Fruit fly (Drosophila melanogaster) whole organism: ENCODE data around the gene CG9497.

ENCODE experiments used
- CG8478 ChIP-seq: fragments of >200 bp; optimal IDR thresholded peaks from 2 replicates; lab custom pipeline; 2018; ENCODE audit warnings: inconsistent platforms
- Dll ChIP-seq: fragments of >200 bp; optimal IDR thresholded peaks from 2 replicates; lab custom pipeline; 2017
- EcR ChIP-seq, 2 experiments: fragments of >200 bp; optimal IDR thresholded peaks; 2 replicates each; lab custom pipeline; 2017; ENCODE audit warnings: missing biosample characterization in 2 of 2, missing genetic modification characterization in 2 of 2, missing genetic modification reagents in 2 of 2
- pan ChIP-seq: fragments of >200 bp; optimal IDR thresholded peaks from 2 replicates; lab custom pipeline; 2017
- psq ChIP-seq: fragments of >200 bp; optimal IDR thresholded peaks from 2 replicates; lab custom pipeline; 2017
- usp ChIP-seq: fragments of >200 bp; optimal IDR thresholded peaks from 2 replicates; lab custom pipeline; 2017; ENCODE audit warnings: missing biosample characterization, missing genetic modification characterization, mixed read lengths

DNA sequence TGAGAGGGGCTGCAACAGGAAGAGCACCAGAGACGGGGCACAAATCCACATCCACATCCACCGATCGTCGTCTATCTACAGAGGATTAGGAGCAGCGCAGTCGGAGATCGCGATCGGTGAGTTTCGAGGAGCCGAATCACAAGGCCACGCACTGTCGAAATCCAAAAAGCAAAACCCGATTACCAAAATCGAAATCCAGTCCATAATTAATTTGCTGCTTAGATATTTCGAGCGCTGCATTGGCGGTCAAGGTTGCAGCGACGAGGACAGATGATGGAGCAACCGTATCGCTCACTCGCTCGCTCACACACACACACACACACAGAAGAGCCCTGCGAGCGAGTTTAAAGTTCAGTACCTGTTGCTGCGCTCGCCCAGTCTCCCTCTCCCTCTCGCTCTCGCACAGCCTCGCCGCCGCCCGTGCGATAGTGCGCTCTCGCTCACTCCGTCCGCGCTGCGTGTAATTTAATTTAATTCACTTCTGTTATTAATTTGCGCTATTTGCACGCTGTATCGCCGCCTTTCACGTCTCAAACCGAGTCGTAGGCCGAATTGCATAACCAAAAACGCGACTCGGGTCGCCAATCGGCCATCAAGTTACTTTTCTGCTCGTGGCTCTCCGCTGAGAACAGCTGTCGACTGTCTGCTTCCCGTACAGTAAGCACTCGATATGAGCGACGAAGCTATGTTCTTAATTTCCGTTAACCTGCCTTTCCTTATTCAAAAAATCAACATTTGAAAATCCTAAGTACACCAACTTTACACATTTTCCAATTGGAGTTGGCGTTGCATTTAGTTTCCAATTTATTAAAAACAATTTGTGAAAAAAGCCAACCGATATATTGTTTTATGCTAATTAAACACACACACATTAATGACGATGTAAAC, 9.0 kb downstream of the CG9497 start:
- TF ChIP-seq pan (lab: Kevin White, UChicago) (no peak), EcR (GFP tag; optimal IDR thresholded peaks at IDR 0.05; lab: Kevin White, UChicago) (no peak), Dll (lab: Kevin White, UChicago) (peak; percentile 78), psq (lab: Kevin White, UChicago) (no peak), CG8478 (peak; percentile 23), usp (GFP tag; lab: Kevin White, UChicago) (no peak)
